Fruit fly (Drosophila melanogaster) whole organism, adult: ENCODE results near the gene Clic.
A peak's percentile ranks its signal among the peaks of the same experiment; 100 is the strongest.

Source experiments
- CG11617 ChIP-seq: fragments of 200-800 bp; sonication (Bioruptor generic); optimal IDR thresholded peaks from 2 replicates; lab custom pipeline; 2017; ENCODE audit warnings: mild to moderate bottlenecking, missing biosample characterization, missing genetic modification reagents, missing genetic modification characterization
- CG12768 ChIP-seq: fragments of 200-800 bp; sonication (Bioruptor generic); optimal IDR thresholded peaks from 2 replicates; lab custom pipeline; 2017; ENCODE audit warnings: missing biosample characterization, missing genetic modification characterization, mild to moderate bottlenecking, moderate library complexity, missing genetic modification reagents
- CG14711 ChIP-seq: fragments of 200-800 bp; sonication (Bioruptor generic); optimal IDR thresholded peaks from 2 replicates; lab custom pipeline; 2018; ENCODE audit warnings: missing biosample characterization, mild to moderate bottlenecking, missing genetic modification characterization, moderate library complexity
- CG1620 ChIP-seq: fragments of 200-800 bp; sonication (Bioruptor generic); optimal IDR thresholded peaks from 2 replicates; lab custom pipeline; 2016; ENCODE audit warnings: missing biosample characterization, missing genetic modification characterization
- CG33017 ChIP-seq: fragments of 200-800 bp; sonication (Bioruptor generic); optimal IDR thresholded peaks from 2 replicates; lab custom pipeline; 2018; ENCODE audit warnings: missing biosample characterization, mild to moderate bottlenecking, missing genetic modification characterization, moderate library complexity
- CG5204 ChIP-seq: fragments of 200-800 bp; sonication (Bioruptor generic); optimal IDR thresholded peaks from 2 replicates; lab custom pipeline; 2016; ENCODE audit warnings: missing biosample characterization, missing genetic modification characterization
- CG7045 ChIP-seq: fragments of 200-800 bp; sonication (Bioruptor generic); optimal IDR thresholded peaks from 2 replicates; lab custom pipeline; 2017; ENCODE audit warnings: missing biosample characterization, mild to moderate bottlenecking, missing genetic modification characterization
- CG7101 ChIP-seq: fragments of 200-800 bp; sonication (Bioruptor generic); optimal IDR thresholded peaks from 2 replicates; lab custom pipeline; 2018; ENCODE audit warnings: missing biosample characterization, mild to moderate bottlenecking, missing genetic modification characterization, moderate library complexity
- Clk ChIP-seq: fragments of 200-800 bp; sonication (Bioruptor generic); optimal IDR thresholded peaks from 2 replicates; lab custom pipeline; 2017; ENCODE audit warnings: missing biosample characterization, missing genetic modification characterization
- Crg-1 ChIP-seq: fragments of 200-800 bp; sonication (Bioruptor generic); optimal IDR thresholded peaks from 2 replicates; lab custom pipeline; 2016; ENCODE audit warnings: missing biosample characterization, missing genetic modification characterization
- Hr96 ChIP-seq: fragments of 200-800 bp; sonication (Bioruptor generic); optimal IDR thresholded peaks from 2 replicates; lab custom pipeline; 2016; ENCODE audit warnings: missing biosample characterization, missing genetic modification characterization
- Mnt ChIP-seq: fragments of 200-800 bp; sonication (Bioruptor generic); optimal IDR thresholded peaks from 2 replicates; lab custom pipeline; 2016; ENCODE audit warnings: missing biosample characterization, mild to moderate bottlenecking, missing genetic modification characterization
- bab1 ChIP-seq: fragments of 200-800 bp; sonication (Bioruptor generic); optimal IDR thresholded peaks from 3 replicates; lab custom pipeline; 2019; ENCODE audit warnings: missing biosample characterization, mild to moderate bottlenecking, missing genetic modification characterization, moderate library complexity
- cic ChIP-seq: fragments of 200-800 bp; sonication (Bioruptor generic); optimal IDR thresholded peaks from 2 replicates; lab custom pipeline; 2017; ENCODE audit warnings: missing biosample characterization, mild to moderate bottlenecking, missing genetic modification characterization, moderate library complexity
- cnc ChIP-seq, 2 experiments: fragments of >200 bp; optimal IDR thresholded peaks; 2 replicates each; lab custom pipeline; 2017
- kay ChIP-seq: fragments of 200-800 bp; sonication (Bioruptor generic); peaks from one replicate; lab custom pipeline; 2016; ENCODE audit warnings: missing biosample characterization, missing genetic modification characterization, borderline replicate concordance
- ovo ChIP-seq: fragments of 200-800 bp; sonication (Bioruptor generic); optimal IDR thresholded peaks from 2 replicates; lab custom pipeline; 2016; ENCODE audit warnings: missing biosample characterization, missing genetic modification characterization
- pad ChIP-seq: fragments of 200-800 bp; sonication (Bioruptor generic); optimal IDR thresholded peaks from 3 replicates; lab custom pipeline; 2017; ENCODE audit warnings: missing biosample characterization, missing genetic modification characterization, mild to moderate bottlenecking, moderate library complexity, missing genetic modification reagents
- tj ChIP-seq: fragments of 200-800 bp; sonication (Bioruptor generic); optimal IDR thresholded peaks from 3 replicates; lab custom pipeline; 2017; ENCODE audit warnings: missing biosample characterization, mild to moderate bottlenecking, missing genetic modification characterization, moderate library complexity
- toe ChIP-seq: fragments of 200-800 bp; sonication (Bioruptor generic); optimal IDR thresholded peaks from 2 replicates; lab custom pipeline; 2016; ENCODE audit warnings: missing biosample characterization, missing genetic modification characterization

Clic gene

dm6 chrX:13820310-13821038 is 1.6 kb downstream of the Clic start:
- no peak for TF ChIP-seq CG7101 (tag; lab: Kevin White, UChicago)
- no peak for TF ChIP-seq cnc (optimal IDR thresholded peaks at IDR 0.05; lab: Kevin White, UChicago)
- no peak for TF ChIP-seq CG33017 (tag; lab: Kevin White, UChicago)
- TF ChIP-seq toe (GFP tag; lab: Kevin White, UChicago): no peak

- TF ChIP-seq Crg-1 (GFP tag; lab: Kevin White, UChicago) (no peak), kay (GFP tag; lab: Kevin White, UChicago) (no peak), ovo (GFP tag; lab: Kevin White, UChicago) (no peak), CG14711 (tag; lab: Kevin White, UChicago) (no peak), Hr96 (GFP tag; lab: Kevin White, UChicago) (no peak), CG33017 (tag; lab: Kevin White, UChicago) (no peak), CG1620 (GFP tag; lab: Kevin White, UChicago) (no peak), CG5204 (GFP tag; lab: Kevin White, UChicago) (no peak), toe (GFP tag; lab: Kevin White, UChicago) (no peak), tj (GFP tag; lab: Kevin White, UChicago) (no peak), cic (GFP tag; lab: Kevin White, UChicago) (no peak), pad (GFP tag; lab: Kevin White, UChicago) (no peak), bab1 (GFP tag; lab: Kevin White, UChicago) (no peak), Clk (GFP tag; lab: Kevin White, UChicago) (no peak), cnc (optimal IDR thresholded peaks at IDR 0.05; lab: Kevin White, UChicago) (no peak), CG12768 (GFP tag; lab: Kevin White, UChicago) (no peak), CG11617 (GFP tag; lab: Kevin White, UChicago) (no peak), Mnt (GFP tag; lab: Kevin White, UChicago) (no peak), CG7045 (GFP tag; lab: Kevin White, UChicago) (no peak)
Observed at dm6 chrX:13819682-13820081, 2.4 kb downstream of the Clic start.

- no peak for TF ChIP-seq ovo (GFP tag; lab: Kevin White, UChicago)
- no peak for TF ChIP-seq CG5204 (GFP tag; lab: Kevin White, UChicago)
- no peak for TF ChIP-seq cic (GFP tag; lab: Kevin White, UChicago)
- no peak for TF ChIP-seq tj (GFP tag; lab: Kevin White, UChicago)
- no peak for TF ChIP-seq bab1 (GFP tag; lab: Kevin White, UChicago)
Observed at dm6 chrX:13818841-13819240, 3.3 kb downstream of the Clic start.

dm6 chrX:13818172-13818472 is 4.0 kb downstream of the Clic start:
- TF ChIP-seq CG5204 (GFP tag; lab: Kevin White, UChicago) (no peak), CG14711 (tag; lab: Kevin White, UChicago) (no peak), Mnt (GFP tag; lab: Kevin White, UChicago) (no peak), CG7045 (GFP tag; lab: Kevin White, UChicago) (no peak), Hr96 (GFP tag; lab: Kevin White, UChicago) (no peak), CG1620 (GFP tag; lab: Kevin White, UChicago) (no peak), CG7101 (tag; lab: Kevin White, UChicago) (no peak)

dm6 chrX:13817418-13818171 is 4.5 kb downstream of the Clic start:
- TF ChIP-seq ovo (GFP tag; lab: Kevin White, UChicago) (no peak), CG7101 (tag; lab: Kevin White, UChicago) (peak; percentile 35), cnc (optimal IDR thresholded peaks at IDR 0.05; lab: Kevin White, UChicago) (no peak), kay (GFP tag; lab: Kevin White, UChicago) (peak; percentile 82), CG11617 (GFP tag; lab: Kevin White, UChicago) (peak; percentile 39), Crg-1 (GFP tag; lab: Kevin White, UChicago) (no peak), CG12768 (GFP tag; lab: Kevin White, UChicago) (no peak), Clk (GFP tag; lab: Kevin White, UChicago) (no peak), bab1 (GFP tag; lab: Kevin White, UChicago) (no peak), tj (GFP tag; lab: Kevin White, UChicago) (peak; percentile 44), CG7045 (GFP tag; lab: Kevin White, UChicago) (no peak), CG14711 (tag; lab: Kevin White, UChicago) (peak; percentile 52), toe (GFP tag; lab: Kevin White, UChicago) (no peak)

dm6 chrX:13815526-13816173 is 6.5 kb downstream of the Clic start:
- peak; percentile 3 for TF ChIP-seq ovo (GFP tag; lab: Kevin White, UChicago)
- TF ChIP-seq Mnt (GFP tag; lab: Kevin White, UChicago): no peak
- peak; percentile 45 for TF ChIP-seq CG33017 (tag; lab: Kevin White, UChicago)
- TF ChIP-seq bab1 (GFP tag; lab: Kevin White, UChicago): peak; percentile 42
- TF ChIP-seq toe (GFP tag; lab: Kevin White, UChicago): peak; percentile 61
- peak; percentile 60 for TF ChIP-seq Hr96 (GFP tag; lab: Kevin White, UChicago)
- TF ChIP-seq CG1620 (GFP tag; lab: Kevin White, UChicago): no peak
- TF ChIP-seq tj (GFP tag; lab: Kevin White, UChicago): peak; percentile 62
- TF ChIP-seq pad (GFP tag; lab: Kevin White, UChicago): peak; percentile 50
- peak; percentile 50 for TF ChIP-seq CG14711 (tag; lab: Kevin White, UChicago)
- TF ChIP-seq cic (GFP tag; lab: Kevin White, UChicago): peak; percentile 45
- peak; percentile 71 for TF ChIP-seq CG11617 (GFP tag; lab: Kevin White, UChicago)
- TF ChIP-seq CG7045 (GFP tag; lab: Kevin White, UChicago): peak; percentile 66
- peak; percentile 17 for TF ChIP-seq Clk (GFP tag; lab: Kevin White, UChicago)
- TF ChIP-seq cnc (optimal IDR thresholded peaks at IDR 0.05; lab: Kevin White, UChicago): no peak
- peak; percentile 40 for TF ChIP-seq CG12768 (GFP tag; lab: Kevin White, UChicago)
- TF ChIP-seq kay (GFP tag; lab: Kevin White, UChicago): peak; percentile 55
- TF ChIP-seq CG7101 (tag; lab: Kevin White, UChicago): peak; percentile 52
- no peak for TF ChIP-seq Crg-1 (GFP tag; lab: Kevin White, UChicago)
- peak; percentile 69 for TF ChIP-seq CG5204 (GFP tag; lab: Kevin White, UChicago)
